Worm (Caenorhabditis elegans) whole organism, L2 larva: Measurements from ENCODE around the gene tbc-9.
"Not testable (repeated sequence)": the region's sequence is repeated elsewhere in the genome, so short reads cannot be mapped to it uniquely, and the experiment has no call there.

Source experiments
- C34F6.9 ChIP-seq: fragments of 150-350 bp; optimal IDR thresholded peaks from 2 replicates; lab custom pipeline; 2014; ENCODE audit warnings: missing biosample characterization, missing genetic modification characterization
- F13H6.1 ChIP-seq: sonication (generic microtip); optimal IDR thresholded peaks from 2 replicates; lab custom pipeline; 2016; ENCODE audit warnings: missing genetic modification characterization, missing compliant biosample characterization
- R02D3.7 ChIP-seq: fragments of 150-350 bp; optimal IDR thresholded peaks from 2 replicates; lab custom pipeline; 2014; ENCODE audit warnings: missing biosample characterization, missing genetic modification characterization
- Y55F3AM.14 ChIP-seq: fragments of 200-800 bp; sonication (Bioruptor generic); optimal IDR thresholded peaks from 2 replicates; lab custom pipeline; 2018; ENCODE audit warnings: mild to moderate bottlenecking, missing genetic modification characterization, missing compliant biosample characterization
- ZK546.5 ChIP-seq: sonication (generic microtip); optimal IDR thresholded peaks from 2 replicates; lab custom pipeline; 2017; ENCODE audit warnings: missing biosample characterization, missing genetic modification characterization
- alr-1 ChIP-seq: fragments of 150-350 bp; optimal IDR thresholded peaks from 2 replicates; lab custom pipeline; 2014; ENCODE audit warnings: missing biosample characterization, missing genetic modification characterization
- aly-2 ChIP-seq: fragments of 150-350 bp; optimal IDR thresholded peaks from 2 replicates; lab custom pipeline; 2014; ENCODE audit warnings: missing biosample characterization, missing genetic modification characterization
- ama-1 ChIP-seq: fragments of 150-350 bp; optimal IDR thresholded peaks from 2 replicates; lab custom pipeline; 2018; ENCODE audit warnings: inconsistent platforms
- blmp-1 ChIP-seq: sonication (generic microtip); optimal IDR thresholded peaks from 2 replicates; lab custom pipeline; 2017; ENCODE audit warnings: missing genetic modification characterization, mild to moderate bottlenecking, missing compliant biosample characterization, antibody characterized with exemption, moderate library complexity; ENCODE audit not compliant: insufficient read depth
- ceh-16 ChIP-seq: fragments of 150-350 bp; optimal IDR thresholded peaks from 2 replicates; lab custom pipeline; 2014; ENCODE audit warnings: missing biosample characterization, missing genetic modification characterization
- ceh-82 ChIP-seq: fragments of 150-350 bp; optimal IDR thresholded peaks from 2 replicates; lab custom pipeline; 2014; ENCODE audit warnings: missing biosample characterization, missing genetic modification characterization
- crh-2 ChIP-seq: sonication (generic microtip); optimal IDR thresholded peaks from 2 replicates; lab custom pipeline; 2017; ENCODE audit warnings: missing biosample characterization, missing genetic modification characterization
- dmd-4 ChIP-seq: sonication (generic microtip); optimal IDR thresholded peaks from 2 replicates; lab custom pipeline; 2017; ENCODE audit warnings: missing biosample characterization, missing genetic modification characterization
- elt-1 ChIP-seq: fragments of 150-350 bp; optimal IDR thresholded peaks from 2 replicates; lab custom pipeline; 2014; ENCODE audit warnings: missing biosample characterization, missing genetic modification characterization
- elt-3 ChIP-seq: sonication (generic microtip); optimal IDR thresholded peaks from 2 replicates; lab custom pipeline; 2017; ENCODE audit warnings: missing biosample characterization, missing genetic modification characterization
- gmeb-1 ChIP-seq: fragments of 150-350 bp; optimal IDR thresholded peaks from 2 replicates; lab custom pipeline; 2014; ENCODE audit warnings: missing biosample characterization, missing genetic modification characterization
- lin-11 ChIP-seq: fragments of 150-350 bp; sonication (generic microtip); optimal IDR thresholded peaks from 2 replicates; lab custom pipeline; 2014; ENCODE audit warnings: missing biosample characterization, missing genetic modification characterization, inconsistent platforms, mixed read lengths
- lin-13 ChIP-seq: fragments of 150-350 bp; optimal IDR thresholded peaks from 2 replicates; lab custom pipeline; 2014; ENCODE audit warnings: missing biosample characterization, missing genetic modification reagents, missing genetic modification characterization
- lsy-2 ChIP-seq, 2 experiments: fragments of 150-350 bp in 1 of 2; sonication (generic microtip) in 1 of 2; optimal IDR thresholded peaks; 2 replicates each; lab custom pipeline; 2014 to 2017; ENCODE audit warnings: missing biosample characterization in 2 of 2, missing genetic modification characterization in 2 of 2
- mab-5 ChIP-seq: fragments of 150-350 bp; optimal IDR thresholded peaks from 2 replicates; lab custom pipeline; 2014; ENCODE audit warnings: missing biosample characterization, missing genetic modification characterization
- mbf-1 ChIP-seq: sonication (generic microtip); optimal IDR thresholded peaks from 2 replicates; lab custom pipeline; 2017; ENCODE audit warnings: missing biosample characterization, missing genetic modification characterization
- nhr-11 ChIP-seq: fragments of 150-350 bp; optimal IDR thresholded peaks from 2 replicates; lab custom pipeline; 2014; ENCODE audit warnings: missing biosample characterization, missing genetic modification characterization
- nhr-12 ChIP-seq: fragments of 150-350 bp; optimal IDR thresholded peaks from 2 replicates; lab custom pipeline; 2014; ENCODE audit warnings: missing biosample characterization, missing genetic modification characterization
- nhr-129 ChIP-seq: fragments of 150-350 bp; optimal IDR thresholded peaks from 2 replicates; lab custom pipeline; 2014; ENCODE audit warnings: missing biosample characterization, missing genetic modification characterization
- nhr-21 ChIP-seq: fragments of 150-350 bp; optimal IDR thresholded peaks from 2 replicates; lab custom pipeline; 2014; ENCODE audit warnings: missing biosample characterization, missing genetic modification characterization
- nhr-23 ChIP-seq: fragments of 150-350 bp; optimal IDR thresholded peaks from 2 replicates; lab custom pipeline; 2014; ENCODE audit warnings: missing biosample characterization, missing genetic modification reagents, missing genetic modification characterization
- nhr-25 ChIP-seq: fragments of 150-350 bp; sonication (generic microtip); optimal IDR thresholded peaks from 3 replicates; lab custom pipeline; 2014; ENCODE audit warnings: missing biosample characterization, missing genetic modification characterization
- nhr-6 ChIP-seq: fragments of 150-350 bp; optimal IDR thresholded peaks from 2 replicates; lab custom pipeline; 2014; ENCODE audit warnings: missing biosample characterization, missing genetic modification characterization
- nhr-77 ChIP-seq: fragments of 150-350 bp; optimal IDR thresholded peaks from 2 replicates; lab custom pipeline; 2014; ENCODE audit warnings: missing biosample characterization, missing genetic modification characterization
- peb-1 ChIP-seq: fragments of 150-350 bp; optimal IDR thresholded peaks from 2 replicates; lab custom pipeline; 2014; ENCODE audit warnings: missing biosample characterization, missing genetic modification characterization
- sem-4 ChIP-seq: fragments of 150-350 bp; optimal IDR thresholded peaks from 2 replicates; lab custom pipeline; 2014; ENCODE audit warnings: missing biosample characterization, missing genetic modification reagents, missing genetic modification characterization
- skn-1 ChIP-seq: sonication (generic microtip); optimal IDR thresholded peaks from 2 replicates; lab custom pipeline; 2017; ENCODE audit warnings: missing biosample characterization, missing genetic modification characterization
- sma-3 ChIP-seq: sonication (generic microtip); optimal IDR thresholded peaks from 2 replicates; lab custom pipeline; 2016; ENCODE audit warnings: missing genetic modification reagents, missing genetic modification characterization, missing compliant biosample characterization
- sma-9 ChIP-seq, 2 experiments: fragments of 150-350 bp in 1 of 2; sonication (generic microtip) in 1 of 2; optimal IDR thresholded peaks; 2 replicates each; lab custom pipeline; 2014 to 2016; ENCODE audit warnings: missing genetic modification characterization in 2 of 2, mild to moderate bottlenecking in 1 of 2, missing biosample characterization in 1 of 2, missing compliant biosample characterization in 1 of 2, missing genetic modification reagents in 1 of 2, moderate library complexity in 1 of 2
- snpc-4 ChIP-seq: fragments of 150-350 bp; optimal IDR thresholded peaks from 2 replicates; lab custom pipeline; 2014; ENCODE audit warnings: missing biosample characterization, missing genetic modification characterization
- unc-39 ChIP-seq: fragments of 150-350 bp; optimal IDR thresholded peaks from 2 replicates; lab custom pipeline; 2014; ENCODE audit warnings: missing biosample characterization, missing genetic modification characterization
- unc-55 ChIP-seq: fragments of 150-350 bp; sonication (generic microtip); optimal IDR thresholded peaks from 3 replicates; lab custom pipeline; 2014; ENCODE audit warnings: missing biosample characterization, missing genetic modification reagents, missing genetic modification characterization
- zag-1 ChIP-seq: fragments of 150-350 bp; optimal IDR thresholded peaks from 2 replicates; lab custom pipeline; 2014; ENCODE audit warnings: missing biosample characterization, missing genetic modification characterization
- ztf-11 ChIP-seq: sonication (generic microtip); optimal IDR thresholded peaks from 2 replicates; lab custom pipeline; 2017; ENCODE audit warnings: missing biosample characterization, missing genetic modification characterization

tbc-9 gene

DNA sequence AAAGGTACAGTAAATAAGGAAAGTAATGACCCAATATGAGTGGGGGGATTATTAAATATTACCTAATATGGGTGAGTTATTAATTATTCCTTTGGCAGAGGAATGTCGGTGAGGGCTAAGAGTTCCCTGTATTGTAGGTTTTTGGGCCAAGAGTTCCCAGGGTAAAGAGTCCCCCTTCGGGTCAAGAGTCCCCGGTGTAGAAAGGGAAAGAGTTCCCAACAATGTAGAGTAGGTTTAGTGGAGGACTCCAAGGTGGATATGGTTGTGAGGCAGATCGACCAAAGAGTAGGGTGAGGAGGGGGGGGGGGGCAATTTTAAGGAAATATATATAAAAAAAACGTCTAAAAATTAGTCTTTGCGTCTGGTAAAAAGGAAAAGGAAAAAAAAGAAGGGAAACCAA is 45.8 kb downstream of the tbc-9 start:
- TF ChIP-seq nhr-11 (tag; lab: Kevin White, UChicago) (no peak), C34F6.9 (tag; lab: Kevin White, UChicago) (no peak), blmp-1 (no peak), nhr-23 (no peak), nhr-12 (no peak), ztf-11 (tag; lab: Kevin White, UChicago) (no peak), sma-3 (GFP tag; lab: Kevin White, UChicago) (no peak), ama-1 (no peak)
- TF ChIP-seq, all 48 proteins: peak for 0

- not testable (repeated sequence) for TF ChIP-seq unc-39 (tag; lab: Kevin White, UChicago); sma-9 (GFP tag; optimal IDR thresholded peaks at IDR 0.05; lab: Kevin White, UChicago); sma-9 (tag; optimal IDR thresholded peaks at IDR 0.05; lab: Kevin White, UChicago); nhr-23
These were observed 47.5 kb downstream of the tbc-9 start, which contains the start of gene Y38H8A.7 for ce11 chrIV:13455200-13455599. Y38H8A.7 (plus strand) TSS chrIV:13455500.

DNA sequence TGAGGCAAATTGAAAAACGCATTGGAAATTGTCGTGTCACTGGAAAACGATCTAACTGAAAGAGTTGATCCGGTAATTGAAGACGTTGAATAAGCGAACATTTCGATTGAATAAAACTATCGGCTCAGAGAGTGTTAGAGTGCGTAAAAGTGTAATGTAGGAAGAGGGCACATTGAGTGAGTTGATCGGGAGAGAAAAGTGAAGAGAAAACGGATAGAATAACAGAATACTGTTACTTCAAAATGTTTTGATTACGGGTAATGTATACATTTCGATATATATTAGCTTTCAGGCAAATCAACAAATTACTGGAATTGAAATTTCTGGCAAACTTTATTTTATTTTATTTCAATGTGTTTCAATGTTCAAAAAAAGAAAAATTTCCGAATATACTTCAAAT is 48.0 kb downstream of the tbc-9 start, which contains the start of gene uso-1:
Gene uso-1 (minus strand): TSS at position 101 of the 400 bp plus-strand sequence.
- no peak for TF ChIP-seq elt-1 (tag; lab: Kevin White, UChicago)
- no peak for TF ChIP-seq mbf-1 (tag; lab: Kevin White, UChicago)
- TF ChIP-seq aly-2 (tag; lab: Kevin White, UChicago): no peak
- no peak for TF ChIP-seq alr-1 (tag; lab: Kevin White, UChicago)
- no peak for TF ChIP-seq dmd-4 (tag; lab: Kevin White, UChicago)
- TF ChIP-seq nhr-25 (tag; lab: Kevin White, UChicago): no peak
- TF ChIP-seq sma-9 (GFP tag; optimal IDR thresholded peaks at IDR 0.05; lab: Kevin White, UChicago): no peak
- no peak for TF ChIP-seq sma-9 (tag; optimal IDR thresholded peaks at IDR 0.05; lab: Kevin White, UChicago)
- no peak for TF ChIP-seq nhr-6 (tag; lab: Kevin White, UChicago)
- TF ChIP-seq ceh-82: no peak
- TF ChIP-seq nhr-12: no peak
- TF ChIP-seq blmp-1: no peak
- TF ChIP-seq F13H6.1: no peak
- TF ChIP-seq lin-11 (tag; lab: Kevin White, UChicago): no peak
- no peak for TF ChIP-seq C34F6.9 (tag; lab: Kevin White, UChicago)

DNA sequence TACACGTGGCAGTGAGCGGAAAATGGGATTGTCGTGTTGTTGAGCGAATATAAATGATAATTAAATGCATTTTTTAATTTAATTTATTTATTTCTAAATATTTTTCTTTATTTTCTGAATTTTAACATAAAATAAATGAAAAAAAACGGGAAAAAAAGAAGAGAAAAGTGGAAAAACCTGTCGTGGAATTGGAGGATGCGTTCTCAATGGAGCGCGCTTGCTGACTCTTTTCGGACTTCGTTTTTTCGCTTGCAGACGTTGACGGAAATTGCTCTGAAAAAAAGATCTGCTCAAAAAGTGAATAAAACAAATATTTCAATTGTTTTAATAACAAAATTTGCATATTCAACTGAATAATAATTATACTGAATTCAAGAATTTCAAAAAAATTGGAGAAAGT is 49.1 kb downstream of the tbc-9 start:
- TF ChIP-seq R02D3.7 (tag; lab: Kevin White, UChicago) (no peak), zag-1 (tag; lab: Kevin White, UChicago) (no peak), mbf-1 (tag; lab: Kevin White, UChicago) (no peak), ceh-16 (tag; lab: Kevin White, UChicago) (no peak), F13H6.1 (no peak), snpc-4 (tag; lab: Kevin White, UChicago) (no peak), dmd-4 (tag; lab: Kevin White, UChicago) (no peak), peb-1 (tag; lab: Kevin White, UChicago) (no peak), elt-3 (tag; lab: Kevin White, UChicago) (no peak), nhr-11 (tag; lab: Kevin White, UChicago) (no peak), nhr-129 (tag; lab: Kevin White, UChicago) (peak; percentile 40), lin-13 (GFP tag; lab: Kevin White, UChicago) (no peak), ZK546.5 (tag; lab: Kevin White, UChicago) (no peak), sem-4 (tag; lab: Kevin White, UChicago) (no peak), nhr-12 (no peak), ceh-82 (no peak), lsy-2 (tag; optimal IDR thresholded peaks at IDR 0.05; lab: Kevin White, UChicago) (peak in 1 of 2 experiments; percentile 49), nhr-21 (tag; lab: Kevin White, UChicago) (no peak), elt-1 (tag; lab: Kevin White, UChicago) (no peak), blmp-1 (no peak), unc-39 (tag; lab: Kevin White, UChicago) (no peak), gmeb-1 (tag; lab: Kevin White, UChicago) (no peak), crh-2 (tag; lab: Kevin White, UChicago) (no peak), unc-55 (GFP tag; lab: Kevin White, UChicago) (peak; percentile 22), nhr-25 (tag; lab: Kevin White, UChicago) (no peak), nhr-77 (no peak), skn-1 (tag; lab: Kevin White, UChicago) (no peak), C34F6.9 (tag; lab: Kevin White, UChicago) (peak; percentile 4), Y55F3AM.14 (GFP tag; lab: Kevin White, UChicago) (no peak), mab-5 (tag; lab: Kevin White, UChicago) (no peak), sma-9 (GFP tag; optimal IDR thresholded peaks at IDR 0.05; lab: Kevin White, UChicago) (no peak), sma-9 (tag; optimal IDR thresholded peaks at IDR 0.05; lab: Kevin White, UChicago) (no peak)
